Worm (Caenorhabditis elegans) whole organism, L4 larva: ENCODE measurements around the gene ins-39.

Source experiments
- F26F4.8 ChIP-seq: fragments of 200-800 bp; sonication (Bioruptor generic); conservative IDR thresholded peaks from 2 replicates; pipeline ENCODE4 v1.3.6; 2022; ENCODE audit warnings: missing genetic modification characterization, missing compliant biosample characterization
- Y75B8A.6 ChIP-seq: fragments of 200-800 bp; sonication (Bioruptor generic); IDR thresholded peaks from 2 replicates; pipeline ENCODE4 v1.3.6; 2022; ENCODE audit warnings: missing genetic modification reagents, missing genetic modification characterization, missing compliant biosample characterization
- lin-39 ChIP-seq: fragments of 150-350 bp; optimal IDR thresholded peaks from 2 replicates; lab custom pipeline; 2014; ENCODE audit warnings: missing biosample characterization, missing genetic modification reagents, missing genetic modification characterization
- lir-3 ChIP-seq: sonication (generic microtip); optimal IDR thresholded peaks from 2 replicates; lab custom pipeline; 2016; ENCODE audit warnings: mild to moderate bottlenecking, missing genetic modification characterization, missing compliant biosample characterization
- lsy-2 ChIP-seq, 2 experiments: fragments of 150-350 bp in 1 of 2; sonication (generic microtip) in 1 of 2; optimal IDR thresholded peaks; 2 replicates each; lab custom pipeline; 2014 to 2017; ENCODE audit warnings: missing biosample characterization in 2 of 2, missing genetic modification characterization in 2 of 2
- mdl-1 ChIP-seq, 2 experiments: fragments of 150-350 bp in 1 of 2; sonication (generic microtip) in 1 of 2; optimal IDR thresholded peaks; 2 replicates each; lab custom pipeline; 2014 to 2017; ENCODE audit warnings: missing biosample characterization in 2 of 2, missing genetic modification characterization in 2 of 2
- mes-2 ChIP-seq: sonication (generic microtip); optimal IDR thresholded peaks from 2 replicates; lab custom pipeline; 2016; ENCODE audit warnings: missing genotype, mild to moderate bottlenecking, missing genetic modification characterization, missing compliant biosample characterization; ENCODE audit not compliant: poor library complexity, severe bottlenecking
- nhr-237 ChIP-seq: sonication (generic microtip); optimal IDR thresholded peaks from 2 replicates; lab custom pipeline; 2017; ENCODE audit warnings: missing biosample characterization, missing genetic modification characterization
- nhr-77 ChIP-seq: fragments of 150-350 bp; optimal IDR thresholded peaks from 2 replicates; lab custom pipeline; 2014; ENCODE audit warnings: missing biosample characterization, missing genetic modification characterization
- skn-1 ChIP-seq: fragments of 150-350 bp; optimal IDR thresholded peaks from 2 replicates; lab custom pipeline; 2014; ENCODE audit warnings: missing biosample characterization, missing genetic modification characterization
- unc-39 ChIP-seq: sonication (generic microtip); optimal IDR thresholded peaks from 2 replicates; lab custom pipeline; 2017; ENCODE audit warnings: missing biosample characterization, missing genetic modification characterization

DNA sequence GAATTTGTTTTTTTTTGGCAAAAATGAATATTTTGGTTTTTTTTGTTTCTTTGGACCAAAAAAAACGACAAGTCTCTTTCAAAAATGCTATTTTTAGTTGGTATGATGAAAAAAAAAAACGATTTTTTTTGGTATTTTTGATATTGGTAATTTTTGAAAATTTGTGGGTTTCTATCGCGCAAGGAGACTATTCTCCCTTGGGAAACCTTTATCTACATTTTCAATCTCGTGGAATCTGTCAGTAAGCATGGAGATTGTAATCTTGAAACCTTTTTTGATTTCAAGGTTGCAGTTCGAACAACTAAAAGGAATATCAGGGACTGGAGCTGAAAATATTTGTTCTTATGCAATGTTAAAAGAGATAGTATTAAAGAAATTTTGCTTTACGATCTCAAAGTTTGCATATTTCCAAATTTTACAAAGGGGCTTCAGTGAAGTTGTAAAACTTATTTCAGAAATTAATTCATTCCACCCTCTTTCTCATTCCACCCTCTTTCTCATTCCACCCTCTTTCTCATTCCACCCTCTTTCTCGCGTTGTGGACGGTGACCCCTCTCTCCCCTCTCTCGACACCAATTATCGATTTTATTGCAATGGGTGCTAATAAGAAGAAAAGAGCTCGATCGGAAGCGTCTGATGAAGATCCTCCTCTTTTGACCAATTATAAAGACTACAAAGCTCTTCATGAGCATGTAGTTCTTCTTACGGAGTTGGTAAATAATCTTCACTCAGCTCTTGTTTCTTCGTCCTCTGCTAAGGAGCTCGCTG is 5.1 kb downstream of the ins-39 start:
- TF ChIP-seq lin-39 (tag; lab: Kevin White, UChicago), result no peak
- TF ChIP-seq nhr-77 (tag; lab: Kevin White, UChicago), result no peak
- TF ChIP-seq mdl-1 (tag; optimal IDR thresholded peaks at IDR 0.05; lab: Kevin White, UChicago), result no peak
- TF ChIP-seq nhr-237 (tag; lab: Kevin White, UChicago), result no peak
- no peak for TF ChIP-seq F26F4.8 (GFP tag; lab: Robert Waterston, UW)
- TF ChIP-seq Y75B8A.6 (GFP tag; lab: Robert Waterston, UW), result no peak
- TF ChIP-seq lir-3 (tag; lab: Kevin White, UChicago), result no peak
- TF ChIP-seq mes-2 (tag; lab: Kevin White, UChicago), result peak; percentile 51
- peak in 1 of 2 experiments; percentile 35 for TF ChIP-seq lsy-2 (tag; optimal IDR thresholded peaks at IDR 0.05; lab: Kevin White, UChicago)
- TF ChIP-seq unc-39 (tag; lab: Kevin White, UChicago), result no peak
- no peak for TF ChIP-seq skn-1 (tag; lab: Kevin White, UChicago)
